Worm (Caenorhabditis elegans) whole organism, late embryonic: Measurements from ENCODE around the gene K05F1.6.

ENCODE experiments used
- F13H6.1 ChIP-seq: sonication (generic microtip); optimal IDR thresholded peaks from 2 replicates; lab custom pipeline; 2016; ENCODE audit warnings: missing genetic modification characterization, missing compliant biosample characterization
- K09A11.1 ChIP-seq: sonication (generic microtip); optimal IDR thresholded peaks from 2 replicates; lab custom pipeline; 2017; ENCODE audit warnings: antibody characterized with exemption, mild to moderate bottlenecking, missing genetic modification characterization, missing compliant biosample characterization; ENCODE audit not compliant: insufficient read depth
- T23F11.4 ChIP-seq: fragments of 200-800 bp; sonication (Bioruptor generic); optimal IDR thresholded peaks from 2 replicates; lab custom pipeline; 2018; ENCODE audit warnings: mild to moderate bottlenecking, missing genetic modification characterization, missing compliant biosample characterization
- Y22D7AL.16 ChIP-seq: sonication (generic microtip); optimal IDR thresholded peaks from 2 replicates; lab custom pipeline; 2016; ENCODE audit warnings: missing genetic modification characterization, missing compliant biosample characterization
- ahr-1 ChIP-seq: sonication (generic microtip); optimal IDR thresholded peaks from 2 replicates; lab custom pipeline; 2016; ENCODE audit warnings: missing genetic modification characterization, missing compliant biosample characterization
- ceh-14 ChIP-seq: sonication (generic microtip); optimal IDR thresholded peaks from 2 replicates; lab custom pipeline; 2016; ENCODE audit warnings: missing genotype, missing genetic modification characterization, missing compliant biosample characterization
- ceh-18 ChIP-seq: sonication (generic microtip); optimal IDR thresholded peaks from 2 replicates; lab custom pipeline; 2016; ENCODE audit warnings: missing genetic modification characterization, missing compliant biosample characterization
- ceh-19 ChIP-seq: fragments of 200-800 bp; sonication (Bioruptor generic); optimal IDR thresholded peaks from 2 replicates; lab custom pipeline; 2018; ENCODE audit warnings: mild to moderate bottlenecking, missing genetic modification characterization, missing compliant biosample characterization
- ceh-2 ChIP-seq: sonication (generic microtip); optimal IDR thresholded peaks from 2 replicates; lab custom pipeline; 2016; ENCODE audit warnings: missing genotype, missing genetic modification characterization, missing compliant biosample characterization
- ceh-22 ChIP-seq: sonication (generic microtip); optimal IDR thresholded peaks from 2 replicates; lab custom pipeline; 2017; ENCODE audit warnings: missing biosample characterization, missing genetic modification characterization
- ceh-30 ChIP-seq: fragments of 150-350 bp; optimal IDR thresholded peaks from 2 replicates; lab custom pipeline; 2014; ENCODE audit warnings: missing biosample characterization, missing genetic modification characterization
- ceh-34 ChIP-seq: sonication (generic microtip); optimal IDR thresholded peaks from 2 replicates; lab custom pipeline; 2016; ENCODE audit warnings: mild to moderate bottlenecking, missing genetic modification characterization, missing compliant biosample characterization
- ceh-45 ChIP-seq: fragments of 200-800 bp; sonication (Bioruptor generic); IDR thresholded peaks from 2 replicates; pipeline ENCODE4 v1.3.6; 2022; ENCODE audit warnings: missing genetic modification reagents, missing genetic modification characterization, missing compliant biosample characterization
- che-1 ChIP-seq: sonication (generic microtip); optimal IDR thresholded peaks from 2 replicates; lab custom pipeline; 2016; ENCODE audit warnings: mild to moderate bottlenecking, missing genetic modification characterization, missing compliant biosample characterization
- dmd-4 ChIP-seq: sonication (generic microtip); optimal IDR thresholded peaks from 2 replicates; lab custom pipeline; 2016; ENCODE audit warnings: borderline replicate concordance, missing genetic modification characterization, missing compliant biosample characterization
- elt-2 ChIP-seq: sonication (generic microtip); optimal IDR thresholded peaks from 2 replicates; lab custom pipeline; 2016; ENCODE audit warnings: missing genetic modification reagents, missing genetic modification characterization, missing compliant biosample characterization
- fkh-10 ChIP-seq: fragments of 150-350 bp; optimal IDR thresholded peaks from 2 replicates; lab custom pipeline; 2014; ENCODE audit warnings: missing biosample characterization, missing genetic modification reagents, missing genetic modification characterization
- gmeb-2 ChIP-seq: sonication (generic microtip); optimal IDR thresholded peaks from 2 replicates; lab custom pipeline; 2016; ENCODE audit warnings: missing genetic modification characterization, inconsistent platforms, missing compliant biosample characterization
- hlh-13 ChIP-seq: fragments of 200-800 bp; sonication (Bioruptor generic); optimal IDR thresholded peaks from 2 replicates; lab custom pipeline; 2018; ENCODE audit warnings: mild to moderate bottlenecking, missing genetic modification characterization, missing compliant biosample characterization
- hlh-15 ChIP-seq: sonication (generic microtip); optimal IDR thresholded peaks from 2 replicates; lab custom pipeline; 2016; ENCODE audit warnings: missing genetic modification characterization, missing compliant biosample characterization
- hlh-30 ChIP-seq: sonication (generic microtip); optimal IDR thresholded peaks from 2 replicates; lab custom pipeline; 2017; ENCODE audit warnings: antibody characterized with exemption, missing genetic modification characterization, missing compliant biosample characterization; ENCODE audit not compliant: insufficient read depth
- hlh-6 ChIP-seq: sonication (generic microtip); optimal IDR thresholded peaks from 2 replicates; lab custom pipeline; 2016; ENCODE audit warnings: missing genotype, missing genetic modification characterization, missing compliant biosample characterization
- lin-11 ChIP-seq: fragments of 200-800 bp; sonication (Bioruptor generic); optimal IDR thresholded peaks from 2 replicates; lab custom pipeline; 2018; ENCODE audit warnings: mild to moderate bottlenecking, missing genetic modification characterization, missing compliant biosample characterization
- madf-2 ChIP-seq: sonication (generic microtip); optimal IDR thresholded peaks from 2 replicates; lab custom pipeline; 2017; ENCODE audit warnings: missing genetic modification characterization, missing compliant biosample characterization
- mec-3 ChIP-seq: sonication (generic microtip); optimal IDR thresholded peaks from 2 replicates; lab custom pipeline; 2016; ENCODE audit warnings: borderline replicate concordance, missing genetic modification characterization, missing compliant biosample characterization
- odd-2 ChIP-seq: sonication (generic microtip); optimal IDR thresholded peaks from 2 replicates; lab custom pipeline; 2017; ENCODE audit warnings: antibody characterized with exemption, mild to moderate bottlenecking, missing genetic modification characterization, missing compliant biosample characterization
- pros-1 ChIP-seq: fragments of 150-350 bp; optimal IDR thresholded peaks from 2 replicates; lab custom pipeline; 2014; ENCODE audit warnings: missing biosample characterization, missing genetic modification reagents, missing genetic modification characterization
- sdc-2 ChIP-seq: sonication (generic microtip); optimal IDR thresholded peaks from 2 replicates; lab custom pipeline; 2016; ENCODE audit warnings: missing genotype, missing genetic modification characterization, missing compliant biosample characterization
- tbx-7 ChIP-seq: sonication (generic microtip); optimal IDR thresholded peaks from 2 replicates; lab custom pipeline; 2016; ENCODE audit warnings: missing genotype, missing genetic modification characterization, missing compliant biosample characterization
- unc-3 ChIP-seq, 2 experiments: fragments of 200-800 bp in 1 of 2; sonication (Bioruptor generic) in 1 of 2; sonication (generic microtip) in 1 of 2; conservative IDR thresholded peaks in 1 of 2; optimal IDR thresholded peaks in 1 of 2; 2 replicates each; pipeline versions ENCODE4 v1.3.6 to Lab custom; 2016 to 2022; ENCODE audit warnings: missing compliant biosample characterization in 2 of 2, missing genetic modification characterization in 2 of 2, missing genetic modification reagents in 1 of 2
- unc-42 ChIP-seq: sonication (generic microtip); optimal IDR thresholded peaks from 2 replicates; lab custom pipeline; 2016; ENCODE audit warnings: missing genotype, missing genetic modification characterization, missing compliant biosample characterization
- unc-55 ChIP-seq: sonication (generic microtip); optimal IDR thresholded peaks from 2 replicates; lab custom pipeline; 2017; ENCODE audit warnings: missing biosample characterization, missing genetic modification reagents, missing genetic modification characterization
- zip-5 ChIP-seq: sonication (generic microtip); optimal IDR thresholded peaks from 2 replicates; lab custom pipeline; 2016; ENCODE audit warnings: missing genetic modification characterization, missing compliant biosample characterization

K05F1.6 gene

ce11 chrII:5736599-5736998, 45.7 kb upstream of the K05F1.6 start:
- TF ChIP-seq ceh-30 (no peak), ceh-34 (tag; lab: Kevin White, UChicago) (no peak), madf-2 (tag; lab: Kevin White, UChicago) (no peak), ceh-22 (tag; lab: Kevin White, UChicago) (no peak), lin-11 (no peak), unc-42 (tag; lab: Kevin White, UChicago) (no peak), pros-1 (no peak), odd-2 (tag; lab: Kevin White, UChicago) (no peak), Y22D7AL.16 (tag; lab: Kevin White, UChicago) (no peak), gmeb-2 (tag; lab: Kevin White, UChicago) (no peak), sdc-2 (tag; lab: Kevin White, UChicago) (no peak), T23F11.4 (GFP tag; lab: Kevin White, UChicago) (no peak), zip-5 (tag; lab: Kevin White, UChicago) (no peak), hlh-6 (no peak), ceh-14 (tag; lab: Kevin White, UChicago) (no peak), hlh-15 (tag; lab: Kevin White, UChicago) (no peak), mec-3 (tag; lab: Kevin White, UChicago) (no peak), F13H6.1 (tag; lab: Kevin White, UChicago) (no peak), unc-3 (GFP tag; conservative IDR thresholded peaks at IDR 0.05; lab: Robert Waterston, UW) (no peak), unc-3 (tag; optimal IDR thresholded peaks at IDR 0.05; lab: Kevin White, UChicago) (no peak)
- TF ChIP-seq, all 69 proteins: peak for 0

- TF ChIP-seq lin-11 (no peak), unc-3 (GFP tag; conservative IDR thresholded peaks at IDR 0.05; lab: Robert Waterston, UW) (no peak), unc-3 (tag; optimal IDR thresholded peaks at IDR 0.05; lab: Kevin White, UChicago) (no peak), ceh-2 (tag; lab: Kevin White, UChicago) (no peak), gmeb-2 (tag; lab: Kevin White, UChicago) (no peak), che-1 (tag; lab: Kevin White, UChicago) (no peak), ceh-19 (no peak)
Observed at ce11 chrII:5738795-5739194, 43.5 kb upstream of the K05F1.6 start, which contains the start of gene hlh-14. hlh-14 (minus strand) TSS chrII:5738895.

ce11 chrII:5742767-5743166, 39.6 kb upstream of the K05F1.6 start:
- no peak for TF ChIP-seq ceh-18 (tag; lab: Kevin White, UChicago)

- TF ChIP-seq unc-55 (GFP tag; lab: Kevin White, UChicago) (no peak), dmd-4 (tag; lab: Kevin White, UChicago) (no peak), fkh-10 (no peak), ceh-2 (tag; lab: Kevin White, UChicago) (no peak), ceh-34 (tag; lab: Kevin White, UChicago) (no peak), sdc-2 (tag; lab: Kevin White, UChicago) (no peak), hlh-30 (tag; lab: Kevin White, UChicago) (no peak), F13H6.1 (tag; lab: Kevin White, UChicago) (no peak), pros-1 (no peak), hlh-13 (GFP tag; lab: Kevin White, UChicago) (no peak), ahr-1 (tag; lab: Kevin White, UChicago) (no peak), tbx-7 (tag; lab: Kevin White, UChicago) (no peak), gmeb-2 (tag; lab: Kevin White, UChicago) (no peak), ceh-45 (GFP tag; lab: Robert Waterston, UW) (no peak)
Observed at ce11 chrII:5744342-5744741, 38.0 kb upstream of the K05F1.6 start.

ce11 chrII:5745088-5745487, 37.2 kb upstream of the K05F1.6 start, which contains the start of gene F10C1.9:
F10C1.9 (minus strand) TSS chrII:5745284.
- TF ChIP-seq K09A11.1 (no peak), elt-2 (tag; lab: Kevin White, UChicago) (peak; percentile 3)
